Worm (Caenorhabditis elegans) whole organism, mixed stage, embryonic: ENCODE results near the gene srbc-20.

ENCODE experiments used
- M03D4.4 ChIP-seq: sonication (generic microtip); optimal IDR thresholded peaks from 2 replicates; lab custom pipeline; 2017; ENCODE audit warnings: mild to moderate bottlenecking, missing genetic modification characterization, missing compliant biosample characterization
- bed-3 ChIP-seq: fragments of 200-800 bp; sonication (Bioruptor generic); optimal IDR thresholded peaks from 3 replicates; lab custom pipeline; 2018; ENCODE audit warnings: mild to moderate bottlenecking, missing genetic modification characterization, moderate library complexity, missing compliant biosample characterization
- blmp-1 ChIP-seq: fragments of 150-350 bp; optimal IDR thresholded peaks from 2 replicates; lab custom pipeline; 2014; ENCODE audit warnings: missing biosample characterization, missing genetic modification characterization
- ceh-39 ChIP-seq: fragments of 150-350 bp; optimal IDR thresholded peaks from 2 replicates; lab custom pipeline; 2014; ENCODE audit warnings: missing biosample characterization, missing genetic modification characterization
- ceh-43 ChIP-seq: fragments of 200-800 bp; sonication (Bioruptor generic); optimal IDR thresholded peaks from 2 replicates; lab custom pipeline; 2018; ENCODE audit warnings: mild to moderate bottlenecking, missing genetic modification characterization, moderate library complexity, missing compliant biosample characterization
- ceh-83 ChIP-seq: fragments of 200-800 bp; sonication (Bioruptor generic); optimal IDR thresholded peaks from 2 replicates; lab custom pipeline; 2018; ENCODE audit warnings: mild to moderate bottlenecking, missing genetic modification characterization, missing compliant biosample characterization
- ces-1 ChIP-seq: fragments of 150-350 bp; optimal IDR thresholded peaks from 2 replicates; lab custom pipeline; 2014; ENCODE audit warnings: missing biosample characterization, missing genetic modification reagents, missing genetic modification characterization
- cnd-1 ChIP-seq: fragments of 200-800 bp; sonication (Bioruptor generic); optimal IDR thresholded peaks from 2 replicates; lab custom pipeline; 2018; ENCODE audit warnings: mild to moderate bottlenecking, missing genetic modification characterization, missing compliant biosample characterization
- drap-1 ChIP-seq: fragments of 200-800 bp; sonication (Bioruptor generic); optimal IDR thresholded peaks from 3 replicates; lab custom pipeline; 2018; ENCODE audit warnings: mild to moderate bottlenecking, missing genetic modification characterization, missing compliant biosample characterization
- elt-1 ChIP-seq: sonication (generic microtip); optimal IDR thresholded peaks from 2 replicates; lab custom pipeline; 2017; ENCODE audit warnings: missing genetic modification characterization, mild to moderate bottlenecking, missing compliant biosample characterization, antibody characterized with exemption, moderate library complexity, borderline replicate concordance; ENCODE audit not compliant: insufficient read depth
- elt-3 ChIP-seq: fragments of 150-350 bp; optimal IDR thresholded peaks from 2 replicates; lab custom pipeline; 2014; ENCODE audit warnings: missing biosample characterization, missing genetic modification characterization
- flh-1 ChIP-seq: fragments of 200-800 bp; sonication (Bioruptor generic); optimal IDR thresholded peaks from 2 replicates; lab custom pipeline; 2018; ENCODE audit warnings: mild to moderate bottlenecking, missing genetic modification characterization, moderate library complexity, missing compliant biosample characterization
- lin-13 ChIP-seq: fragments of 150-350 bp; optimal IDR thresholded peaks from 2 replicates; lab custom pipeline; 2014; ENCODE audit warnings: missing biosample characterization, missing genetic modification characterization
- lin-32 ChIP-seq: fragments of 200-800 bp; sonication (Bioruptor generic); optimal IDR thresholded peaks from 2 replicates; lab custom pipeline; 2018; ENCODE audit warnings: mild to moderate bottlenecking, missing genetic modification characterization, missing compliant biosample characterization
- lsy-2 ChIP-seq: fragments of 150-350 bp; optimal IDR thresholded peaks from 2 replicates; lab custom pipeline; 2014; ENCODE audit warnings: missing biosample characterization, missing genetic modification characterization
- mab-5 ChIP-seq: fragments of 150-350 bp; optimal IDR thresholded peaks from 2 replicates; lab custom pipeline; 2014; ENCODE audit warnings: missing biosample characterization, missing genetic modification characterization
- mep-1 ChIP-seq: fragments of 150-350 bp; optimal IDR thresholded peaks from 2 replicates; lab custom pipeline; 2017; ENCODE audit warnings: missing biosample characterization, missing genetic modification reagents, missing genetic modification characterization, inconsistent platforms
- mls-2 ChIP-seq: sonication (generic microtip); optimal IDR thresholded peaks from 2 replicates; lab custom pipeline; 2016; ENCODE audit warnings: mild to moderate bottlenecking, missing genetic modification characterization, moderate library complexity, missing compliant biosample characterization
- nhr-12 ChIP-seq: fragments of 150-350 bp; optimal IDR thresholded peaks from 2 replicates; lab custom pipeline; 2014; ENCODE audit warnings: missing biosample characterization, missing genetic modification characterization
- nhr-2 ChIP-seq: fragments of 150-350 bp; optimal IDR thresholded peaks from 2 replicates; lab custom pipeline; 2014; ENCODE audit warnings: missing biosample characterization, missing genetic modification characterization
- nhr-237 ChIP-seq: fragments of 150-350 bp; optimal IDR thresholded peaks from 2 replicates; lab custom pipeline; 2014; ENCODE audit warnings: missing biosample characterization, missing genetic modification characterization
- nhr-28 ChIP-seq: fragments of 150-350 bp; optimal IDR thresholded peaks from 2 replicates; lab custom pipeline; 2014; ENCODE audit warnings: missing biosample characterization, missing genetic modification characterization
- nhr-76 ChIP-seq: sonication (generic microtip); optimal IDR thresholded peaks from 2 replicates; lab custom pipeline; 2017; ENCODE audit warnings: missing biosample characterization, missing genetic modification characterization
- pha-4 ChIP-seq: fragments of 150-350 bp; optimal IDR thresholded peaks from 2 replicates; lab custom pipeline; 2018; ENCODE audit warnings: missing biosample characterization, missing genetic modification reagents, missing genetic modification characterization
- sem-2 ChIP-seq: fragments of 200-800 bp; sonication (Bioruptor generic); optimal IDR thresholded peaks from 2 replicates; lab custom pipeline; 2018; ENCODE audit warnings: mild to moderate bottlenecking, missing genetic modification characterization, missing compliant biosample characterization
- snpc-4 ChIP-seq: fragments of 150-350 bp; optimal IDR thresholded peaks from 2 replicates; lab custom pipeline; 2014; ENCODE audit warnings: missing biosample characterization, missing genetic modification characterization
- sptf-1 ChIP-seq: sonication (generic microtip); optimal IDR thresholded peaks from 2 replicates; lab custom pipeline; 2017; ENCODE audit warnings: mild to moderate bottlenecking, missing genetic modification characterization, moderate library complexity, missing compliant biosample characterization
- tbx-8 ChIP-seq: fragments of 200-800 bp; sonication (Bioruptor generic); optimal IDR thresholded peaks from 2 replicates; lab custom pipeline; 2018; ENCODE audit warnings: mild to moderate bottlenecking, missing genetic modification characterization, moderate library complexity, missing compliant biosample characterization
- unc-39 ChIP-seq: fragments of 150-350 bp; optimal IDR thresholded peaks from 2 replicates; lab custom pipeline; 2014; ENCODE audit warnings: missing biosample characterization, missing genetic modification characterization
- unc-62 ChIP-seq: fragments of 150-350 bp; optimal IDR thresholded peaks from 2 replicates; lab custom pipeline; 2014; ENCODE audit warnings: missing biosample characterization, missing genetic modification reagents, missing genetic modification characterization
- zip-8 ChIP-seq: fragments of 150-350 bp; optimal IDR thresholded peaks from 2 replicates; lab custom pipeline; 2014; ENCODE audit warnings: missing biosample characterization, missing genetic modification characterization
- ztf-11 ChIP-seq: fragments of 150-350 bp; optimal IDR thresholded peaks from 2 replicates; lab custom pipeline; 2014; ENCODE audit warnings: missing biosample characterization, missing genetic modification characterization

The srbc-20 gene

ce11 chrV:2109295-2109694, 37.6 kb upstream of the srbc-20 start, which contains the start of gene ckb-4:
ckb-4 (minus strand) TSS chrV:2109434.
- TF ChIP-seq lsy-2 (tag; lab: Kevin White, UChicago) (no peak), mep-1 (tag; lab: Kevin White, UChicago) (peak; percentile 29), cnd-1 (no peak), nhr-237 (peak; percentile 49), pha-4 (tag; lab: Kevin White, UChicago) (peak; percentile 43), ceh-39 (tag; lab: Kevin White, UChicago) (peak; percentile 10), ces-1 (GFP tag; lab: Kevin White, UChicago) (peak; percentile 94)

ce11 chrV:2110368-2110767, 36.5 kb upstream of the srbc-20 start, which contains the start of gene F22F7.3:
F22F7.3 (plus strand) TSS chrV:2110668.
- TF ChIP-seq ceh-39 (tag; lab: Kevin White, UChicago) (no peak), nhr-12 (tag; lab: Kevin White, UChicago) (no peak), elt-1 (tag; lab: Kevin White, UChicago) (no peak), nhr-76 (tag; lab: Kevin White, UChicago) (no peak), blmp-1 (tag; lab: Kevin White, UChicago) (no peak)

- no peak for TF ChIP-seq flh-1 (GFP tag; lab: Kevin White, UChicago)
- TF ChIP-seq nhr-2 (tag; lab: Kevin White, UChicago): no peak
- no peak for TF ChIP-seq blmp-1 (tag; lab: Kevin White, UChicago)
- TF ChIP-seq zip-8: no peak
- no peak for TF ChIP-seq unc-62 (GFP tag; lab: Kevin White, UChicago)
- TF ChIP-seq lin-32 (GFP tag; lab: Kevin White, UChicago): no peak
- TF ChIP-seq nhr-237: no peak
- no peak for TF ChIP-seq drap-1
- TF ChIP-seq snpc-4: no peak
- TF ChIP-seq M03D4.4: no peak
- TF ChIP-seq mls-2: no peak
- no peak for TF ChIP-seq ceh-43 (GFP tag; lab: Kevin White, UChicago)
- no peak for TF ChIP-seq pha-4 (tag; lab: Kevin White, UChicago)
- no peak for TF ChIP-seq mep-1 (tag; lab: Kevin White, UChicago)
- no peak for TF ChIP-seq tbx-8 (GFP tag; lab: Kevin White, UChicago)
- no peak for TF ChIP-seq sem-2 (GFP tag; lab: Kevin White, UChicago)
- TF ChIP-seq mab-5 (tag; lab: Kevin White, UChicago): no peak
These were observed 28.3 kb upstream of the srbc-20 start, which contains the start of gene bgnt-1.2 for ce11 chrV:2118574-2118973. bgnt-1.2 (minus strand) TSS chrV:2118674.

- no peak for TF ChIP-seq unc-39 (tag; lab: Kevin White, UChicago)
- no peak for TF ChIP-seq nhr-76 (tag; lab: Kevin White, UChicago)
- TF ChIP-seq elt-3: no peak
- TF ChIP-seq snpc-4: no peak
- TF ChIP-seq drap-1: no peak
- no peak for TF ChIP-seq nhr-12 (tag; lab: Kevin White, UChicago)
These were observed 27.4 kb upstream of the srbc-20 start, which contains the start of gene F22F7.11 for ce11 chrV:2119529-2119928. F22F7.11 (plus strand) TSS chrV:2119829.

ce11 chrV:2121910-2122362, 25.0 kb upstream of the srbc-20 start, which contains the start of gene F22F7.8:
F22F7.8 (minus strand) TSS chrV:2121960.
- TF ChIP-seq snpc-4 (no peak), lsy-2 (tag; lab: Kevin White, UChicago) (no peak), ces-1 (GFP tag; lab: Kevin White, UChicago) (no peak), nhr-28 (tag; lab: Kevin White, UChicago) (no peak), nhr-2 (tag; lab: Kevin White, UChicago) (no peak), unc-62 (GFP tag; lab: Kevin White, UChicago) (no peak), ceh-39 (tag; lab: Kevin White, UChicago) (no peak), mab-5 (tag; lab: Kevin White, UChicago) (no peak), blmp-1 (tag; lab: Kevin White, UChicago) (no peak)
- TF ChIP-seq, all 35 proteins: peak for 0

ce11 chrV:2122517-2122916, 24.4 kb upstream of the srbc-20 start, which contains the start of gene F22F7.2:
F22F7.2 (plus strand) TSS chrV:2122782.
- TF ChIP-seq lin-13 (tag; lab: Kevin White, UChicago) (no peak), sptf-1 (tag; lab: Kevin White, UChicago) (no peak), drap-1 (no peak), nhr-12 (tag; lab: Kevin White, UChicago) (no peak), ztf-11 (tag; lab: Kevin White, UChicago) (no peak), bed-3 (GFP tag; lab: Kevin White, UChicago) (no peak), ceh-43 (GFP tag; lab: Kevin White, UChicago) (no peak), zip-8 (no peak), lin-32 (GFP tag; lab: Kevin White, UChicago) (no peak), cnd-1 (no peak), unc-62 (GFP tag; lab: Kevin White, UChicago) (no peak), lsy-2 (tag; lab: Kevin White, UChicago) (no peak), nhr-76 (tag; lab: Kevin White, UChicago) (no peak), mls-2 (no peak), flh-1 (GFP tag; lab: Kevin White, UChicago) (no peak), blmp-1 (tag; lab: Kevin White, UChicago) (no peak), ceh-83 (GFP tag; lab: Kevin White, UChicago) (no peak), pha-4 (tag; lab: Kevin White, UChicago) (no peak)
